Worm (Caenorhabditis elegans) whole organism, late embryonic: ENCODE data around the gene prp-3.
A peak's percentile ranks its signal among the peaks of the same experiment; 100 is the strongest.

Experiments
- C08G9.2 ChIP-seq: sonication (generic microtip); optimal IDR thresholded peaks from 2 replicates; lab custom pipeline; 2016; ENCODE audit warnings: mild to moderate bottlenecking, missing genetic modification characterization, moderate library complexity, missing compliant biosample characterization
- F13H6.1 ChIP-seq: sonication (generic microtip); optimal IDR thresholded peaks from 2 replicates; lab custom pipeline; 2016; ENCODE audit warnings: missing genetic modification characterization, missing compliant biosample characterization
- K09A11.1 ChIP-seq: sonication (generic microtip); optimal IDR thresholded peaks from 2 replicates; lab custom pipeline; 2017; ENCODE audit warnings: antibody characterized with exemption, mild to moderate bottlenecking, missing genetic modification characterization, missing compliant biosample characterization; ENCODE audit not compliant: insufficient read depth
- Y22D7AL.16 ChIP-seq: sonication (generic microtip); optimal IDR thresholded peaks from 2 replicates; lab custom pipeline; 2016; ENCODE audit warnings: missing genetic modification characterization, missing compliant biosample characterization
- ahr-1 ChIP-seq: sonication (generic microtip); optimal IDR thresholded peaks from 2 replicates; lab custom pipeline; 2016; ENCODE audit warnings: missing genetic modification characterization, missing compliant biosample characterization
- ama-1 ChIP-seq: fragments of 150-350 bp; optimal IDR thresholded peaks from 2 replicates; lab custom pipeline; 2014
- ceh-14 ChIP-seq: sonication (generic microtip); optimal IDR thresholded peaks from 2 replicates; lab custom pipeline; 2016; ENCODE audit warnings: missing genotype, missing genetic modification characterization, missing compliant biosample characterization
- ceh-2 ChIP-seq: sonication (generic microtip); optimal IDR thresholded peaks from 2 replicates; lab custom pipeline; 2016; ENCODE audit warnings: missing genotype, missing genetic modification characterization, missing compliant biosample characterization
- ceh-24 ChIP-seq: sonication (generic microtip); optimal IDR thresholded peaks from 2 replicates; lab custom pipeline; 2016; ENCODE audit warnings: mild to moderate bottlenecking, missing genetic modification characterization, missing compliant biosample characterization
- ceh-30 ChIP-seq: fragments of 150-350 bp; optimal IDR thresholded peaks from 2 replicates; lab custom pipeline; 2014; ENCODE audit warnings: missing biosample characterization, missing genetic modification characterization
- ceh-31 ChIP-seq: sonication (generic microtip); optimal IDR thresholded peaks from 2 replicates; lab custom pipeline; 2016; ENCODE audit warnings: missing genetic modification characterization, missing compliant biosample characterization
- ceh-34 ChIP-seq: sonication (generic microtip); optimal IDR thresholded peaks from 2 replicates; lab custom pipeline; 2016; ENCODE audit warnings: mild to moderate bottlenecking, missing genetic modification characterization, missing compliant biosample characterization
- ceh-45 ChIP-seq: fragments of 200-800 bp; sonication (Bioruptor generic); IDR thresholded peaks from 2 replicates; pipeline ENCODE4 v1.3.6; 2022; ENCODE audit warnings: missing genetic modification reagents, missing genetic modification characterization, missing compliant biosample characterization
- ceh-48 ChIP-seq: sonication (generic microtip); optimal IDR thresholded peaks from 2 replicates; lab custom pipeline; 2016; ENCODE audit warnings: missing genetic modification characterization, inconsistent platforms, missing compliant biosample characterization
- che-1 ChIP-seq: sonication (generic microtip); optimal IDR thresholded peaks from 2 replicates; lab custom pipeline; 2016; ENCODE audit warnings: mild to moderate bottlenecking, missing genetic modification characterization, missing compliant biosample characterization
- dmd-4 ChIP-seq: sonication (generic microtip); optimal IDR thresholded peaks from 2 replicates; lab custom pipeline; 2016; ENCODE audit warnings: borderline replicate concordance, missing genetic modification characterization, missing compliant biosample characterization
- dve-1 ChIP-seq: sonication (generic microtip); optimal IDR thresholded peaks from 2 replicates; lab custom pipeline; 2017; ENCODE audit warnings: antibody characterized with exemption, mild to moderate bottlenecking, missing genetic modification characterization, missing compliant biosample characterization
- elt-2 ChIP-seq: sonication (generic microtip); optimal IDR thresholded peaks from 2 replicates; lab custom pipeline; 2016; ENCODE audit warnings: missing genetic modification reagents, missing genetic modification characterization, missing compliant biosample characterization
- elt-4 ChIP-seq: sonication (generic microtip); optimal IDR thresholded peaks from 2 replicates; lab custom pipeline; 2016; ENCODE audit warnings: missing genetic modification characterization, missing compliant biosample characterization
- fax-1 ChIP-seq: sonication (generic microtip); optimal IDR thresholded peaks from 2 replicates; lab custom pipeline; 2016; ENCODE audit warnings: missing genotype, missing genetic modification characterization, missing compliant biosample characterization
- fkh-10 ChIP-seq: fragments of 150-350 bp; optimal IDR thresholded peaks from 2 replicates; lab custom pipeline; 2014; ENCODE audit warnings: missing biosample characterization, missing genetic modification reagents, missing genetic modification characterization
- fkh-6 ChIP-seq: sonication (generic microtip); optimal IDR thresholded peaks from 2 replicates; lab custom pipeline; 2016; ENCODE audit warnings: missing genetic modification characterization, missing compliant biosample characterization
- hlh-6 ChIP-seq: sonication (generic microtip); optimal IDR thresholded peaks from 2 replicates; lab custom pipeline; 2016; ENCODE audit warnings: missing genotype, missing genetic modification characterization, missing compliant biosample characterization
- hlh-8 ChIP-seq: sonication (generic microtip); optimal IDR thresholded peaks from 2 replicates; lab custom pipeline; 2016; ENCODE audit warnings: missing genotype, missing genetic modification characterization, missing compliant biosample characterization
- lim-6 ChIP-seq: sonication (generic microtip); optimal IDR thresholded peaks from 2 replicates; lab custom pipeline; 2016; ENCODE audit warnings: missing genetic modification characterization, missing compliant biosample characterization
- lin-11 ChIP-seq: fragments of 200-800 bp; sonication (Bioruptor generic); optimal IDR thresholded peaks from 2 replicates; lab custom pipeline; 2018; ENCODE audit warnings: mild to moderate bottlenecking, missing genetic modification characterization, missing compliant biosample characterization
- madf-2 ChIP-seq: sonication (generic microtip); optimal IDR thresholded peaks from 2 replicates; lab custom pipeline; 2017; ENCODE audit warnings: missing genetic modification characterization, missing compliant biosample characterization
- nhr-11 ChIP-seq: fragments of 150-350 bp; optimal IDR thresholded peaks from 2 replicates; lab custom pipeline; 2014; ENCODE audit warnings: missing biosample characterization, missing genetic modification characterization
- nhr-232 ChIP-seq: sonication (generic microtip); optimal IDR thresholded peaks from 2 replicates; lab custom pipeline; 2016; ENCODE audit warnings: missing genetic modification characterization, missing compliant biosample characterization
- npax-4 ChIP-seq: sonication (generic microtip); optimal IDR thresholded peaks from 2 replicates; lab custom pipeline; 2016; ENCODE audit warnings: missing genetic modification characterization, missing compliant biosample characterization
- odd-2 ChIP-seq: sonication (generic microtip); optimal IDR thresholded peaks from 2 replicates; lab custom pipeline; 2017; ENCODE audit warnings: antibody characterized with exemption, mild to moderate bottlenecking, missing genetic modification characterization, missing compliant biosample characterization
- pag-3 ChIP-seq: sonication (generic microtip); optimal IDR thresholded peaks from 2 replicates; lab custom pipeline; 2016; ENCODE audit warnings: missing compliant biosample characterization, missing genetic modification characterization, borderline replicate concordance
- pat-9 ChIP-seq: fragments of 200-800 bp; sonication (Bioruptor generic); optimal IDR thresholded peaks from 2 replicates; lab custom pipeline; 2018; ENCODE audit warnings: mild to moderate bottlenecking, missing genetic modification characterization, moderate library complexity, missing compliant biosample characterization
- pha-4 ChIP-seq: fragments of 150-350 bp; optimal IDR thresholded peaks from 2 replicates; lab custom pipeline; 2018; ENCODE audit warnings: missing biosample characterization, missing genetic modification reagents, missing genetic modification characterization
- pqm-1 ChIP-seq: sonication (generic microtip); optimal IDR thresholded peaks from 2 replicates; lab custom pipeline; 2016; ENCODE audit warnings: missing genetic modification characterization, missing compliant biosample characterization
- pros-1 ChIP-seq: fragments of 150-350 bp; optimal IDR thresholded peaks from 2 replicates; lab custom pipeline; 2014; ENCODE audit warnings: missing biosample characterization, missing genetic modification reagents, missing genetic modification characterization
- rnt-1 ChIP-seq: sonication (generic microtip); optimal IDR thresholded peaks from 2 replicates; lab custom pipeline; 2016; ENCODE audit warnings: missing genetic modification characterization, missing compliant biosample characterization
- sox-2 ChIP-seq: fragments of 200-800 bp; sonication (Bioruptor generic); IDR thresholded peaks from 2 replicates; pipeline ENCODE4 v1.3.6; 2022; ENCODE audit warnings: missing genetic modification reagents, missing genetic modification characterization, missing compliant biosample characterization
- syd-9 ChIP-seq: sonication (generic microtip); optimal IDR thresholded peaks from 2 replicates; lab custom pipeline; 2016; ENCODE audit warnings: mild to moderate bottlenecking, missing genetic modification characterization, moderate library complexity, missing compliant biosample characterization
- tbx-2 ChIP-seq: sonication (generic microtip); optimal IDR thresholded peaks from 2 replicates; lab custom pipeline; 2016; ENCODE audit warnings: missing genetic modification characterization, missing compliant biosample characterization
- tbx-7 ChIP-seq: sonication (generic microtip); optimal IDR thresholded peaks from 2 replicates; lab custom pipeline; 2016; ENCODE audit warnings: missing genotype, missing genetic modification characterization, missing compliant biosample characterization
- unc-3 ChIP-seq, 2 experiments: fragments of 200-800 bp in 1 of 2; sonication (Bioruptor generic) in 1 of 2; sonication (generic microtip) in 1 of 2; conservative IDR thresholded peaks in 1 of 2; optimal IDR thresholded peaks in 1 of 2; 2 replicates each; pipeline versions ENCODE4 v1.3.6 to Lab custom; 2016 to 2022; ENCODE audit warnings: missing compliant biosample characterization in 2 of 2, missing genetic modification characterization in 2 of 2, missing genetic modification reagents in 1 of 2
- unc-42 ChIP-seq: sonication (generic microtip); optimal IDR thresholded peaks from 2 replicates; lab custom pipeline; 2016; ENCODE audit warnings: missing genotype, missing genetic modification characterization, missing compliant biosample characterization
- unc-55 ChIP-seq: sonication (generic microtip); optimal IDR thresholded peaks from 2 replicates; lab custom pipeline; 2017; ENCODE audit warnings: missing biosample characterization, missing genetic modification reagents, missing genetic modification characterization
- unc-86 ChIP-seq: sonication (generic microtip); optimal IDR thresholded peaks from 2 replicates; lab custom pipeline; 2016; ENCODE audit warnings: missing genetic modification characterization, missing compliant biosample characterization
- ztf-16 ChIP-seq: sonication (generic microtip); optimal IDR thresholded peaks from 2 replicates; lab custom pipeline; 2017; ENCODE audit warnings: missing genetic modification characterization, missing compliant biosample characterization

prp-3 gene

DNA sequence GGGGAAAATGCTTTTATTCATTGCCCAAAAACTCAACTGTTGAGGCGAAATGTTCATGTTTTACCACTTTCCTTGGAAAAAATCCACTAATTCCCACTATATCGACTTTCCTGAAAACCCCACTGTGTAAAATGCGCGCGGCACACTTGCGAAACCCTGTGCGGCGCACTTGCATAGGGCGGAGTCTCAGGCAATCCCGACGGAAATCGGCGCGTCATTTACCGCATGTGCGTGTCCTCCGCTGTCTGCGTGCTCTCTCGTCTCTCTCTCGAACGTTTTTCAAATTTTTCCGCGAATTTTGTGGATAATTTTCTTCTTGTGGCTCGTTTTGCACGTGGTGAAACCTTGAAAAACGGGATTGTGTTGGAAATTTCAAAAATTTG is 33.4 kb upstream of the prp-3 start, which contains the start of gene atx-2 (continued):
- peak; percentile 94 for TF ChIP-seq lin-11
- peak; percentile 98 for TF ChIP-seq K09A11.1 (tag; lab: Kevin White, UChicago)
- TF ChIP-seq syd-9: peak; percentile 98
- no peak for TF ChIP-seq ama-1 (lab: Kevin White, UChicago)
- TF ChIP-seq Y22D7AL.16 (tag; lab: Kevin White, UChicago): peak; percentile 93
- TF ChIP-seq tbx-7 (tag; lab: Kevin White, UChicago): peak; percentile 90
- TF ChIP-seq pat-9 (tag; lab: Kevin White, UChicago): peak; percentile 98
- peak; percentile 99 for TF ChIP-seq ceh-31
- peak; percentile 97 for TF ChIP-seq F13H6.1 (tag; lab: Kevin White, UChicago)
- peak; percentile 96 for TF ChIP-seq elt-4 (tag; lab: Kevin White, UChicago)
- peak; percentile 93 for TF ChIP-seq ceh-24 (tag; lab: Kevin White, UChicago)
- TF ChIP-seq ceh-45 (GFP tag; lab: Robert Waterston, UW): peak; percentile 99
- no peak for TF ChIP-seq pha-4
- TF ChIP-seq hlh-8 (tag; lab: Kevin White, UChicago): peak; percentile 99
- TF ChIP-seq ceh-2 (tag; lab: Kevin White, UChicago): peak; percentile 97
- peak; percentile 99 for TF ChIP-seq ceh-14 (tag; lab: Kevin White, UChicago)
- peak; percentile 98 for TF ChIP-seq unc-86 (tag; lab: Kevin White, UChicago)
- peak; percentile 92 for TF ChIP-seq odd-2 (tag; lab: Kevin White, UChicago)
- peak; percentile 97 for TF ChIP-seq dmd-4 (tag; lab: Kevin White, UChicago)
- peak; percentile 97 for TF ChIP-seq ceh-48 (tag; lab: Kevin White, UChicago)
- TF ChIP-seq unc-55 (GFP tag; lab: Kevin White, UChicago): peak; percentile 48
- TF ChIP-seq ceh-34 (tag; lab: Kevin White, UChicago): peak; percentile 99
- peak; percentile 97 for TF ChIP-seq pag-3
- peak; percentile 81 for TF ChIP-seq nhr-11 (tag; lab: Kevin White, UChicago)
- peak; percentile 99 for TF ChIP-seq rnt-1 (tag; lab: Kevin White, UChicago)
- TF ChIP-seq fax-1 (tag; lab: Kevin White, UChicago): peak; percentile 97
- TF ChIP-seq, all 69 proteins: peak for 66

DNA sequence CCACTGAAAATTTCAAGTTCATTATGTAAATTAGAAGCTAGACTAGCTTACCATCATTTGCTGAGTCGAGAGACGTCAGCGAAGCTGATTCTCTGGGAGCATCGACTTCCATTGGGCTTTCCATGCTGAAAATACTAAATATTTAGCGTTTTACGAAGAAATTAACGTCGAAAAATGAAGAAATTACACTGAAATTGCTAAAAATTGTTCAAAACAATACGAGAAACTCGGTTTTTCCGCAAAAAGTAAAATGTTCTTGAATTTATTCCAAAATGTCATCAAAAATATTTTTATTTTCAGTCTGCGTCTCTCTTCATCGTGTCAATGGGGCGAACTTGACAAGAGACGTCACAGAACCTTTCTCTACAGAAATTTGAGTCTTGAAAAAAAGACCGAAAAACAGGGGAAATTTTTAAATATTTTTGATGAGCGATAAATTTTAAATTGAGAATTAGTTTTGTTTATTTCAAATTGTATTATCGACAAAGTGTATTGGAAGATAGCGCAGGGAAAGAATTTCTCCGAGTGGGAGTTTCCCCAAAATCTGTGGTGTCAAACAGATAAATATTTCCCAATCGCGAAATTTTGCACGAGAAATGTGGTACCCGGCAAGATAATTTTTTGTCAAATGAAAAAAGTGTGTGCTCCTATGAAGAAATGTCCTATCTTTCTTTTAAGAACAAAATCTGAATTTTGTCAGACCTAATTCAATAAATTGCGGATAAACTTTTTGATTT is 32.8 kb upstream of the prp-3 start, which contains the start of gene ecps-1:
Gene ecps-1 (minus strand): TSS at position 125 of the 737 bp plus-strand sequence.
- TF ChIP-seq pros-1 (tag; lab: Kevin White, UChicago): no peak
- peak; percentile 45 for TF ChIP-seq ahr-1 (tag; lab: Kevin White, UChicago)
- TF ChIP-seq madf-2 (tag; lab: Kevin White, UChicago): no peak
- TF ChIP-seq rnt-1 (tag; lab: Kevin White, UChicago): peak; percentile 94
- TF ChIP-seq unc-42 (tag; lab: Kevin White, UChicago): peak; percentile 70
- no peak for TF ChIP-seq syd-9
- TF ChIP-seq F13H6.1 (tag; lab: Kevin White, UChicago): peak; percentile 22
- TF ChIP-seq fkh-10: no peak
- TF ChIP-seq dmd-4 (tag; lab: Kevin White, UChicago): peak; percentile 28
- TF ChIP-seq ceh-48 (tag; lab: Kevin White, UChicago): peak; percentile 8
- peak; percentile 70 for TF ChIP-seq pqm-1 (tag; lab: Kevin White, UChicago)
- peak; percentile 90 for TF ChIP-seq lim-6 (tag; lab: Kevin White, UChicago)
- TF ChIP-seq tbx-2 (tag; lab: Kevin White, UChicago): peak; percentile 97
- TF ChIP-seq sox-2 (GFP tag; lab: Robert Waterston, UW): no peak
- peak; percentile 21 for TF ChIP-seq ceh-30 (tag; lab: Kevin White, UChicago)
- TF ChIP-seq fkh-6: peak; percentile 39
- peak; percentile 88 for TF ChIP-seq fax-1 (tag; lab: Kevin White, UChicago)
- TF ChIP-seq elt-2 (tag; lab: Kevin White, UChicago): no peak
- no peak for TF ChIP-seq npax-4 (tag; lab: Kevin White, UChicago)
- TF ChIP-seq C08G9.2 (tag; lab: Kevin White, UChicago): peak; percentile 97
- no peak for TF ChIP-seq pat-9 (tag; lab: Kevin White, UChicago)
- TF ChIP-seq dve-1 (tag; lab: Kevin White, UChicago): peak; percentile 23
- TF ChIP-seq odd-2 (tag; lab: Kevin White, UChicago): no peak
- peak; percentile 44; the same call in 1 of the 2 replicates for TF ChIP-seq unc-3 (GFP tag; conservative IDR thresholded peaks at IDR 0.05; lab: Robert Waterston, UW)
- TF ChIP-seq unc-3 (tag; optimal IDR thresholded peaks at IDR 0.05; lab: Kevin White, UChicago): no peak
- no peak for TF ChIP-seq elt-4 (tag; lab: Kevin White, UChicago)
- TF ChIP-seq hlh-6 (tag; lab: Kevin White, UChicago): no peak
- no peak for TF ChIP-seq Y22D7AL.16 (tag; lab: Kevin White, UChicago)
- no peak for TF ChIP-seq nhr-232
- TF ChIP-seq unc-55 (GFP tag; lab: Kevin White, UChicago): peak; percentile 15
- peak; percentile 42 for TF ChIP-seq ztf-16 (tag; lab: Kevin White, UChicago)
- no peak for TF ChIP-seq ceh-24 (tag; lab: Kevin White, UChicago)
- no peak for TF ChIP-seq pha-4
- TF ChIP-seq lin-11: no peak
- peak; percentile 87 for TF ChIP-seq ceh-2 (tag; lab: Kevin White, UChicago)
- TF ChIP-seq ceh-31: peak; percentile 99
- no peak for TF ChIP-seq che-1 (tag; lab: Kevin White, UChicago)
- TF ChIP-seq hlh-8 (tag; lab: Kevin White, UChicago): peak; percentile 42
- 0 out of 2 replicates have a peak, but pooled peaks have one; percentile 32 for TF ChIP-seq ceh-45 (GFP tag; lab: Robert Waterston, UW)
